Worm (Caenorhabditis elegans): ENCODE measurements around the gene T04F3.1.

T04F3.1 gene

DNA sequence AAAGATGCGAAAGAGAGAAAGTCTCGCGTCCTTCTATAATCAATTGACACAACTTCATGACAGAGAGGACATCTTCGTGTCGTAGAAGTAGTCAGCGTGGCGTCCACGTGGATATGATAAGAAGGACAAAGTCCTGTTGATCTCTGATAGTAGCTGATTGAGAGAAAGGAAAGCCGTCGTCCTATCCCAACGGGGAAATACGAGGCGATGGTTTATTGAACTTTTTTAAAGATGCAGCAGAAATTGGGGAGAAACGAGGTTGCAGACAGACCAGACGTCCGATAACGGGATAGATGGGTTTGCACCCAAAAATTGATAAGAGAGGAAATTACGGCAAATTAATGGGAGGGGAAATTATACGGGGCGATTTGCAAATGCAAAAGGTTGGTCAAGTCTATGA, 62.6 kb downstream of the T04F3.1 start (continued):
- no peak for TF ChIP-seq rnt-1 (tag; optimal IDR thresholded peaks at IDR 0.05)
- peak; percentile 86 for TF ChIP-seq grh-1 (GFP tag; IDR thresholded peaks at IDR 0.05)
- TF ChIP-seq nhr-85 (tag) = peak; percentile 99
- peak; percentile 27 for TF ChIP-seq jun-1 (tag; optimal IDR thresholded peaks at IDR 0.05)
- no peak for TF ChIP-seq ceh-63 (GFP tag; optimal IDR thresholded peaks at IDR 0.05)
- TF ChIP-seq nhr-77 (tag; optimal IDR thresholded peaks at IDR 0.05) = peak; percentile 45
- peak; percentile 48 for TF ChIP-seq C16A3.4 (tag; optimal IDR thresholded peaks at IDR 0.05)
- TF ChIP-seq snpc-4 (tag; optimal IDR thresholded peaks at IDR 0.05) = no peak
- TF ChIP-seq unc-62 (GFP tag; optimal IDR thresholded peaks at IDR 0.05) = no peak
- TF ChIP-seq fkh-10 (GFP tag; optimal IDR thresholded peaks at IDR 0.05) = no peak
- TF ChIP-seq mep-1 (tag; optimal IDR thresholded peaks at IDR 0.05) = peak; percentile 36
- TF ChIP-seq snu-23 (GFP tag; optimal IDR thresholded peaks at IDR 0.05) = peak; percentile 77
- TF ChIP-seq fos-1 (tag; optimal IDR thresholded peaks at IDR 0.05) = no peak
- no peak for TF ChIP-seq C04F5.9 (tag; optimal IDR thresholded peaks at IDR 0.05)
- no peak for TF ChIP-seq fkh-4 (tag; optimal IDR thresholded peaks at IDR 0.05; ENCODE audit: borderline replicate concordance)
- TF ChIP-seq ces-1 (GFP tag; optimal IDR thresholded peaks at IDR 0.05) = no peak
- TF ChIP-seq lin-13 (GFP tag; optimal IDR thresholded peaks at IDR 0.05) = peak; percentile 11
- no peak for TF ChIP-seq aha-1 (tag; optimal IDR thresholded peaks at IDR 0.05)
- no peak for TF ChIP-seq nhr-76 (tag; optimal IDR thresholded peaks at IDR 0.05)
- no peak for TF ChIP-seq nhr-11 (tag; optimal IDR thresholded peaks at IDR 0.05)
- TF ChIP-seq dpl-1 (GFP tag; optimal IDR thresholded peaks at IDR 0.05) = peak in 1 of 3 experiments; percentile 22
- peak in 1 of 2 experiments; percentile 69 for TF ChIP-seq lin-35 (GFP tag; optimal IDR thresholded peaks at IDR 0.05)
- TF ChIP-seq unc-86 (tag; optimal IDR thresholded peaks at IDR 0.05) = no peak
- TF ChIP-seq Y116A8C.19 (tag; optimal IDR thresholded peaks at IDR 0.05; ENCODE audit: borderline replicate concordance) = no peak
- TF ChIP-seq mdl-1 (tag; optimal IDR thresholded peaks at IDR 0.05) = peak; percentile 23 to 98
- TF ChIP-seq lir-3 (tag; optimal IDR thresholded peaks at IDR 0.05; ENCODE audit: poor library complexity) = no peak
- TF ChIP-seq nhr-20 (tag; optimal IDR thresholded peaks at IDR 0.05) = peak; percentile 95
- TF ChIP-seq lin-14 (GFP tag; optimal IDR thresholded peaks at IDR 0.05) = peak; percentile 89
- TF ChIP-seq ceh-90 (tag; optimal IDR thresholded peaks at IDR 0.05) = no peak
- peak; percentile 73 for TF ChIP-seq nhr-47 (tag; optimal IDR thresholded peaks at IDR 0.05)
- no peak for TF ChIP-seq unc-98 (GFP tag; IDR thresholded peaks at IDR 0.05)

DNA sequence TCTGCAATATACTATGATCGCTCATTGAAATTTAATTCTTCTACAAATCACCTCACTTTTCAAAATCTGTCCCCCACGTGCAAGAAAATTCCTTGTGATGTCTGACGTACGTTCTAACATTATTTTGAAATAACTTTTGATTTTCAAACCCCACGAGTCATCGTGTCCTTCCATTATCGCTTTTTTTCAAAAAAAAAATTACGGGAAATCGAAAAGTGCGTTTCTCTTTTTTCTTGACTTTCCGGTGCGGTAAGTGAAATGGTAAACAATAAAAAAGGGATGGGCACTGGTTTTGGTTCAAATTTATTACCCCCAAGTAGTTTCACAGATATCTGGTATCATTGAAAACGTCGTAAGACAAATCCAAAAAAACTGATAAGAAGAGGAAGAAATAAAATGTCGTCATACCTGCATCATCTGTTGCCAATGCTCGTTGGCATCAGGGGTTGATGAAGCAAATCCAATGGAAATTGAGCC, 63.7 kb downstream of the T04F3.1 start:
- TF ChIP-seq lir-3 (tag; optimal IDR thresholded peaks at IDR 0.05; ENCODE audit: poor library complexity) (no peak), nhr-11 (tag; optimal IDR thresholded peaks at IDR 0.05) (no peak), egl-13 (tag; optimal IDR thresholded peaks at IDR 0.05) (no peak), lin-39 (tag; optimal IDR thresholded peaks at IDR 0.05) (no peak), skn-1 (tag; optimal IDR thresholded peaks at IDR 0.05) (no peak), lin-13 (GFP tag; optimal IDR thresholded peaks at IDR 0.05) (no peak), egl-27 (tag; optimal IDR thresholded peaks at IDR 0.05) (no peak), fkh-8 (tag; optimal IDR thresholded peaks at IDR 0.05) (no peak), lin-14 (GFP tag; optimal IDR thresholded peaks at IDR 0.05) (peak; percentile 66), alr-1 (tag; optimal IDR thresholded peaks at IDR 0.05; ENCODE audit: borderline replicate concordance) (no peak), nhr-237 (tag; optimal IDR thresholded peaks at IDR 0.05) (no peak), tlp-1 (tag; optimal IDR thresholded peaks at IDR 0.05) (no peak), C04F5.9 (tag; optimal IDR thresholded peaks at IDR 0.05) (no peak), mdl-1 (tag; optimal IDR thresholded peaks at IDR 0.05) (no peak), mef-2 (tag; optimal IDR thresholded peaks at IDR 0.05) (no peak), mab-9 (GFP tag; IDR thresholded peaks at IDR 0.05) (no peak), jun-1 (tag; optimal IDR thresholded peaks at IDR 0.05) (no peak), unc-130 (tag; optimal IDR thresholded peaks at IDR 0.05) (no peak), mep-1 (tag; optimal IDR thresholded peaks at IDR 0.05) (no peak), sup-37 (GFP tag; optimal IDR thresholded peaks at IDR 0.05) (no peak), efl-3 (GFP tag; optimal IDR thresholded peaks at IDR 0.05) (no peak), isw-1 (GFP tag; IDR thresholded peaks at IDR 0.05) (no peak), zag-1 (tag; optimal IDR thresholded peaks at IDR 0.05) (no peak), pax-3 (tag; optimal IDR thresholded peaks at IDR 0.05) (no peak), unc-30 (tag; optimal IDR thresholded peaks at IDR 0.05) (no peak), sptf-1 (tag; optimal IDR thresholded peaks at IDR 0.05) (no peak), unc-86 (tag; optimal IDR thresholded peaks at IDR 0.05) (no peak), C16A3.4 (tag; optimal IDR thresholded peaks at IDR 0.05) (no peak), nhr-47 (tag; optimal IDR thresholded peaks at IDR 0.05) (peak; percentile 49), irx-1 (tag; optimal IDR thresholded peaks at IDR 0.05) (no peak), nhr-76 (tag; optimal IDR thresholded peaks at IDR 0.05) (no peak), dpl-1 (GFP tag; optimal IDR thresholded peaks at IDR 0.05) (no peak), nhr-28 (tag; optimal IDR thresholded peaks at IDR 0.05) (no peak)
